Worm (Caenorhabditis elegans): ENCODE results near the gene htp-2.

DNA sequence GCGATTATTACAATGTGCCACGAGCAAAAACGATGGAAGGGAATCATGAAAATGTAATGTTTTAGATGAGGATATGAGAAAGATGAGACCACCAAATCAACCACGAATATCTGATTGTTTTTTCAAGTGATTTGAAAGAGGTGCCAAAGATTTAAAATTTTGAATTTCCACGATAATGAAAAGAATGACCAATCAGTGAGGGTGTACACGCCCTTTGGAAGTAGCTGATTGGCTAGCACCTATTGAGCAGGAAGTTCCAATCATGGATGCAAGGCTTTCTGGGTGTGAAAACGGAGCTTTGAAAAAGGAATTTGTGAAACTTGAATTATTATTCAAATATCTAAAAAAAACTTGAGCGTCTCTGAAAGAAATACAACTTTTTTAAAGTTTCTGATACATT, 27.8 kb upstream of the htp-2 start:
- TF ChIP-seq hmbx-1 (tag; optimal IDR thresholded peaks at IDR 0.05) (no peak), scrt-1 (GFP tag; IDR thresholded peaks at IDR 0.05) (no peak), ama-1 (optimal IDR thresholded peaks at IDR 0.05) (no peak), tbx-11 (GFP tag; IDR thresholded peaks at IDR 0.05) (no peak), tra-4 (tag; optimal IDR thresholded peaks at IDR 0.05) (no peak), B0310.2 (tag; optimal IDR thresholded peaks at IDR 0.05) (no peak), F13C5.2 (tag; optimal IDR thresholded peaks at IDR 0.05) (no peak), ceh-36 (tag; optimal IDR thresholded peaks at IDR 0.05) (no peak), tbx-37 (GFP tag; conservative IDR thresholded peaks at IDR 0.05) (no peak), ceh-13 (GFP tag; optimal IDR thresholded peaks at IDR 0.05) (no peak), pes-1 (GFP tag; IDR thresholded peaks at IDR 0.05) (no peak), sea-1 (GFP tag; conservative IDR thresholded peaks at IDR 0.05) (no peak), hnd-1 (tag; optimal IDR thresholded peaks at IDR 0.05) (no peak), aly-1 (tag; optimal IDR thresholded peaks at IDR 0.05) (no peak)
